Fruit fly (Drosophila melanogaster) whole organism, embryonic: ENCODE results near the gene Muc18B.

Source experiments
- Blimp-1 ChIP-seq: fragments of 200-800 bp; sonication (Bioruptor generic); optimal IDR thresholded peaks from 3 replicates; lab custom pipeline; 2018; ENCODE audit warnings: missing biosample characterization, missing genetic modification characterization, mild to moderate bottlenecking, moderate library complexity, missing genetic modification reagents
- Bteb2 ChIP-seq: fragments of 200-800 bp; sonication (Bioruptor generic); optimal IDR thresholded peaks from 2 replicates; lab custom pipeline; 2016; ENCODE audit warnings: missing biosample characterization, missing genetic modification characterization
- CG11093 ChIP-seq: fragments of 200-800 bp; sonication (Bioruptor generic); IDR thresholded peaks from 3 replicates; pipeline ENCODE4 v1.3.6; 2022; ENCODE audit warnings: missing biosample characterization, missing genetic modification characterization
- CG1602 ChIP-seq: fragments of 200-800 bp; sonication (Bioruptor generic); optimal IDR thresholded peaks from 3 replicates; lab custom pipeline; 2016; ENCODE audit warnings: missing biosample characterization, missing genetic modification characterization
- CG17385 ChIP-seq: fragments of 200-800 bp; sonication (Bioruptor generic); optimal IDR thresholded peaks from 3 replicates; lab custom pipeline; 2018; ENCODE audit warnings: missing biosample characterization, mild to moderate bottlenecking, missing genetic modification characterization
- CG2199 ChIP-seq: fragments of 200-800 bp; sonication (Bioruptor generic); IDR thresholded peaks from 3 replicates; pipeline ENCODE4 v1.3.6; 2022; ENCODE audit warnings: missing biosample characterization, missing genetic modification characterization
- CG2202 ChIP-seq: fragments of 200-800 bp; sonication (Bioruptor generic); optimal IDR thresholded peaks from 2 replicates; lab custom pipeline; 2018; ENCODE audit warnings: missing biosample characterization, mild to moderate bottlenecking, missing genetic modification characterization
- CG33557 ChIP-seq: fragments of 200-800 bp; sonication (Bioruptor generic); optimal IDR thresholded peaks from 2 replicates; lab custom pipeline; 2019; ENCODE audit warnings: missing biosample characterization, mild to moderate bottlenecking, missing genetic modification characterization, moderate library complexity
- CG3407 ChIP-seq: fragments of 200-800 bp; sonication (Bioruptor generic); optimal IDR thresholded peaks from 2 replicates; lab custom pipeline; 2018; ENCODE audit warnings: missing biosample characterization, mild to moderate bottlenecking, missing genetic modification characterization
- CG6791 ChIP-seq: fragments of 200-800 bp; sonication (Bioruptor generic); IDR thresholded peaks from 3 replicates; pipeline ENCODE4 v1.3.6; 2022; ENCODE audit warnings: missing biosample characterization, missing genetic modification characterization; ENCODE audit not compliant: partially characterized antibody
- CG8924 ChIP-seq: fragments of 200-800 bp; optimal IDR thresholded peaks from 3 replicates; lab custom pipeline; 2019; ENCODE audit warnings: missing biosample characterization, mild to moderate bottlenecking, missing genetic modification characterization, moderate library complexity
- CG9437 ChIP-seq: fragments of 200-800 bp; sonication (Bioruptor generic); optimal IDR thresholded peaks from 2 replicates; lab custom pipeline; 2018; ENCODE audit warnings: missing biosample characterization, mild to moderate bottlenecking, missing genetic modification characterization
- CG9609 ChIP-seq: fragments of 200-800 bp; sonication (Bioruptor generic); optimal IDR thresholded peaks from 3 replicates; lab custom pipeline; 2016; ENCODE audit warnings: missing biosample characterization, missing genetic modification characterization
- CG9932 ChIP-seq: fragments of 200-800 bp; sonication (Bioruptor generic); IDR thresholded peaks from 2 replicates; pipeline ENCODE4 v1.3.6; 2022; ENCODE audit warnings: missing biosample characterization, missing genetic modification characterization
- Doc2 ChIP-seq: fragments of 200-800 bp; sonication (Bioruptor generic); IDR thresholded peaks from 2 replicates; pipeline ENCODE4 v1.3.6; 2022; ENCODE audit warnings: missing biosample characterization, missing genetic modification characterization
- HLH4C ChIP-seq: fragments of 200-800 bp; sonication (Bioruptor generic); IDR thresholded peaks from 3 replicates; pipeline ENCODE4 v1.3.6; 2022; ENCODE audit warnings: missing biosample characterization, missing genetic modification characterization; ENCODE audit not compliant: partially characterized antibody
- HLHmδ ChIP-seq: fragments of 200-800 bp; sonication (Bioruptor generic); optimal IDR thresholded peaks from 2 replicates; lab custom pipeline; 2018; ENCODE audit warnings: missing biosample characterization, mild to moderate bottlenecking, missing genetic modification characterization, moderate library complexity
- Jarid2 ChIP-seq: fragments of 200-800 bp; sonication (Bioruptor generic); optimal IDR thresholded peaks from 3 replicates; lab custom pipeline; 2017; ENCODE audit warnings: mild to moderate bottlenecking, missing biosample characterization, missing genetic modification reagents, missing genetic modification characterization
- Rx ChIP-seq: fragments of 200-800 bp; sonication (Bioruptor generic); IDR thresholded peaks from 2 replicates; pipeline ENCODE4 v1.3.6; 2022; ENCODE audit warnings: missing biosample characterization, missing genetic modification characterization
- Stat92E ChIP-seq, 3 experiments: fragments of >200 bp in 2 of 3; fragments of 200-800 bp in 1 of 3; sonication (Bioruptor generic) in 1 of 3; optimal IDR thresholded peaks; 2 replicates each; lab custom pipeline; 2017 to 2019; ENCODE audit warnings: missing biosample characterization in 3 of 3, missing genetic modification characterization in 3 of 3, mild to moderate bottlenecking in 1 of 3, moderate library complexity in 1 of 3
- bab2 ChIP-seq: fragments of 200-800 bp; sonication (Bioruptor generic); optimal IDR thresholded peaks from 2 replicates; lab custom pipeline; 2016; ENCODE audit warnings: missing biosample characterization, missing genetic modification characterization
- cad ChIP-seq: fragments of >200 bp; optimal IDR thresholded peaks from 2 replicates; lab custom pipeline; 2017; ENCODE audit warnings: missing biosample characterization, missing genetic modification characterization
- crol ChIP-seq: fragments of 200-800 bp; sonication (Bioruptor generic); IDR thresholded peaks from 2 replicates; pipeline ENCODE4 v1.3.6; 2022; ENCODE audit warnings: missing biosample characterization, missing genetic modification characterization
- grn ChIP-seq: fragments of 200-800 bp; sonication (Bioruptor generic); optimal IDR thresholded peaks from 3 replicates; lab custom pipeline; 2017; ENCODE audit warnings: missing biosample characterization, missing genetic modification characterization
- kni ChIP-seq: fragments of 200-800 bp; sonication (Bioruptor generic); optimal IDR thresholded peaks from 3 replicates; lab custom pipeline; 2017; ENCODE audit warnings: mild to moderate bottlenecking, missing biosample characterization, missing genetic modification reagents, missing genetic modification characterization
- mld ChIP-seq: fragments of 200-800 bp; sonication (Bioruptor generic); IDR thresholded peaks from 3 replicates; pipeline ENCODE4 v1.3.6; 2022; ENCODE audit warnings: missing biosample characterization, missing genetic modification characterization; ENCODE audit not compliant: partially characterized antibody
- nom ChIP-seq: fragments of 200-800 bp; sonication (Bioruptor generic); optimal IDR thresholded peaks from 2 replicates; lab custom pipeline; 2017; ENCODE audit warnings: missing biosample characterization, missing genetic modification characterization, mild to moderate bottlenecking, moderate library complexity, missing genetic modification reagents
- pnt ChIP-seq: fragments of 200-800 bp; sonication (Bioruptor generic); optimal IDR thresholded peaks from 3 replicates; lab custom pipeline; 2016; ENCODE audit warnings: missing biosample characterization, missing genetic modification characterization
- prd ChIP-seq, 3 experiments: fragments of >200 bp in 2 of 3; fragments of 200-800 bp in 1 of 3; sonication (Bioruptor generic) in 1 of 3; optimal IDR thresholded peaks in 2 of 3; IDR thresholded peaks in 1 of 3; 2 replicates in 2 of 3; 3 replicates in 1 of 3; pipeline versions ENCODE4 v1.3.6 to Lab custom; 2017 to 2022; ENCODE audit warnings: missing biosample characterization in 1 of 3, missing genetic modification characterization in 1 of 3
- psq ChIP-seq: fragments of 200-800 bp; sonication (Bioruptor generic); optimal IDR thresholded peaks from 2 replicates; lab custom pipeline; 2017; ENCODE audit warnings: missing biosample characterization, missing genetic modification characterization
- rib ChIP-seq: fragments of 200-800 bp; sonication (Bioruptor generic); IDR thresholded peaks from 2 replicates; pipeline ENCODE4 v1.3.6; 2022; ENCODE audit warnings: missing biosample characterization, missing genetic modification characterization
- tgo ChIP-seq: fragments of 200-800 bp; sonication (Bioruptor generic); IDR thresholded peaks from 3 replicates; pipeline ENCODE4 v1.3.6; 2022; ENCODE audit warnings: missing biosample characterization, missing genetic modification characterization
- tll ChIP-seq, 2 experiments: fragments of 200-800 bp in 1 of 2; fragments of >200 bp in 1 of 2; sonication (Bioruptor generic) in 1 of 2; optimal IDR thresholded peaks; 2 replicates each; lab custom pipeline; 2017 to 2019; ENCODE audit warnings: missing biosample characterization in 2 of 2, missing genetic modification characterization in 2 of 2, mild to moderate bottlenecking in 1 of 2, moderate library complexity in 1 of 2
- twi ChIP-seq: fragments of 200-800 bp; optimal IDR thresholded peaks from 2 replicates; lab custom pipeline; 2019; ENCODE audit warnings: missing biosample characterization, mild to moderate bottlenecking, missing genetic modification characterization, moderate library complexity
- zen ChIP-seq: fragments of 200-800 bp; sonication (Bioruptor generic); optimal IDR thresholded peaks from 3 replicates; lab custom pipeline; 2018; ENCODE audit warnings: missing biosample characterization, mild to moderate bottlenecking, missing genetic modification characterization, moderate library complexity

Gene Muc18B

dm6 chrX:19220415-19220814, 5.1 kb downstream of the Muc18B start, which contains the start of gene CG7884 (continued):
- TF ChIP-seq mld (GFP tag; lab: Robert Waterston, UW) (no peak), HLHmδ (GFP tag; lab: Kevin White, UChicago) (peak; percentile 27), HLH4C (0 out of 3 replicates have a peak, but pooled peaks have one; percentile 9), CG3407 (GFP tag; lab: Kevin White, UChicago) (no peak), CG8924 (tag; lab: Kevin White, UChicago) (no peak), nom (GFP tag; lab: Kevin White, UChicago) (peak; percentile 24), Jarid2 (peak; percentile 64)
- TF ChIP-seq, all 482 proteins: peak for 26

- TF ChIP-seq twi (tag; lab: Kevin White, UChicago) = peak; percentile 34
- peak; percentile 88 for TF ChIP-seq cad
- TF ChIP-seq prd (optimal IDR thresholded peaks at IDR 0.05; lab: Kevin White, UChicago) = no peak
- peak; percentile 13; the same call in 1 of the 3 replicates for TF ChIP-seq prd (GFP tag; IDR thresholded peaks at IDR 0.05; lab: Robert Waterston, UW)
- no peak for TF ChIP-seq bab2 (GFP tag; lab: Kevin White, UChicago)
- no peak for TF ChIP-seq Doc2 (GFP tag; lab: Robert Waterston, UW)
- no peak for TF ChIP-seq pnt (GFP tag; lab: Kevin White, UChicago)
- no peak for TF ChIP-seq CG2199 (GFP tag; lab: Robert Waterston, UW)
- TF ChIP-seq Blimp-1 (GFP tag; lab: Kevin White, UChicago) = peak; percentile 97
- TF ChIP-seq CG2202 (tag; lab: Kevin White, UChicago) = no peak
- peak; percentile 11; the same call in 1 of the 3 replicates for TF ChIP-seq CG6791 (GFP tag; lab: Robert Waterston, UW)
- peak; percentile 35 for TF ChIP-seq kni
- TF ChIP-seq Bteb2 (GFP tag; lab: Kevin White, UChicago) = no peak
- TF ChIP-seq CG9932 (GFP tag; lab: Robert Waterston, UW) = no peak
- TF ChIP-seq tgo (GFP tag; lab: Robert Waterston, UW) = no peak
- TF ChIP-seq rib (GFP tag; lab: Robert Waterston, UW) = no peak
- TF ChIP-seq CG11093 = no peak
- TF ChIP-seq CG1602 (GFP tag; lab: Kevin White, UChicago) = no peak
- peak; percentile 22 for TF ChIP-seq CG33557 (GFP tag; lab: Kevin White, UChicago)
- peak in 1 of 2 experiments; percentile 18 for TF ChIP-seq tll (GFP tag; optimal IDR thresholded peaks at IDR 0.05; lab: Kevin White, UChicago)
- TF ChIP-seq Rx (GFP tag; lab: Robert Waterston, UW) = no peak
- peak; percentile 76 for TF ChIP-seq CG17385 (GFP tag; lab: Kevin White, UChicago)
- no peak for TF ChIP-seq CG9609
- TF ChIP-seq Stat92E (GFP tag; optimal IDR thresholded peaks at IDR 0.05; lab: Kevin White, UChicago) = peak in 1 of 3 experiments; percentile 10
- no peak for TF ChIP-seq psq (GFP tag; lab: Kevin White, UChicago)
- TF ChIP-seq zen (tag; lab: Kevin White, UChicago) = peak; percentile 55
- no peak for TF ChIP-seq CG9437 (GFP tag; lab: Kevin White, UChicago)
- TF ChIP-seq crol (GFP tag; lab: Robert Waterston, UW) = peak; percentile 46; the same call in 1 of the 2 replicates
- peak; percentile 26 for TF ChIP-seq grn (GFP tag; lab: Kevin White, UChicago)
Measured at dm6 chrX:19220963-19221572, 5.8 kb downstream of the Muc18B start.
